Worm (Caenorhabditis elegans): ENCODE results near the gene znf-593.

The znf-593 gene

ce11 chrIII:11931960-11932359 is 13.4 kb upstream of the znf-593 start:
- TF ChIP-seq unc-62 (GFP tag; optimal IDR thresholded peaks at IDR 0.05), result no peak

- no peak for TF ChIP-seq unc-62 (GFP tag; optimal IDR thresholded peaks at IDR 0.05)
Measured at ce11 chrIII:11930899-11931298, 12.4 kb upstream of the znf-593 start.

ce11 chrIII:11923586-11923985 is 5.1 kb upstream of the znf-593 start, which contains the start of gene nft-1:
nft-1 (plus strand) TSS chrIII:11923886.
- no peak for TF ChIP-seq unc-62 (GFP tag; optimal IDR thresholded peaks at IDR 0.05)

- TF ChIP-seq unc-62 (GFP tag; optimal IDR thresholded peaks at IDR 0.05), result no peak
Measured at ce11 chrIII:11921658-11922098, 3.2 kb upstream of the znf-593 start, which contains the start of gene Y56A3A.22. Y56A3A.22 (plus strand) TSS chrIII:11921692.

ce11 chrIII:11920187-11920785 is 1.8 kb upstream of the znf-593 start, which contains the start of the genes ccf-1 and trap-4:
ccf-1 (minus strand) TSS chrIII:11920237.
trap-4 (plus strand) TSS chrIII:11920735.
- TF ChIP-seq unc-62 (GFP tag; optimal IDR thresholded peaks at IDR 0.05), result no peak

- no peak for TF ChIP-seq unc-62 (GFP tag; optimal IDR thresholded peaks at IDR 0.05)
Measured at ce11 chrIII:11917525-11917924, 994 bp downstream of the znf-593 start.

- TF ChIP-seq unc-62 (GFP tag; optimal IDR thresholded peaks at IDR 0.05), result no peak
Measured at ce11 chrIII:11917090-11917489, 1.4 kb downstream of the znf-593 start.

- TF ChIP-seq unc-62 (GFP tag; optimal IDR thresholded peaks at IDR 0.05), result no peak
Measured at ce11 chrIII:11916260-11916659, 2.3 kb downstream of the znf-593 start.

ce11 chrIII:11915666-11916065 is 2.9 kb downstream of the znf-593 start, which contains the start of the genes ndab-1 and npp-16:
ndab-1 (minus strand) TSS chrIII:11915712.
npp-16 (plus strand) TSS chrIII:11915928.
- TF ChIP-seq unc-62 (GFP tag; optimal IDR thresholded peaks at IDR 0.05), result no peak

ce11 chrIII:11914220-11914619 is 4.3 kb downstream of the znf-593 start, which contains the start of gene Y56A3A.16:
Y56A3A.16 (minus strand) TSS chrIII:11914320.
- no peak for TF ChIP-seq unc-62 (GFP tag; optimal IDR thresholded peaks at IDR 0.05)

ce11 chrIII:11909778-11910177 is 8.7 kb downstream of the znf-593 start, which contains the start of gene faah-4:
faah-4 (minus strand) TSS chrIII:11909878.
- TF ChIP-seq unc-62 (GFP tag; optimal IDR thresholded peaks at IDR 0.05), result no peak

ce11 chrIII:11908660-11909059 is 9.9 kb downstream of the znf-593 start, which contains the start of gene fbxb-24:
fbxb-24 (plus strand) TSS chrIII:11908960.
- TF ChIP-seq unc-62 (GFP tag; optimal IDR thresholded peaks at IDR 0.05), result no peak

ce11 chrIII:11907177-11907576 is 11.3 kb downstream of the znf-593 start, which contains the start of gene sdz-33:
sdz-33 (plus strand) TSS chrIII:11907477.
- no peak for TF ChIP-seq unc-62 (GFP tag; optimal IDR thresholded peaks at IDR 0.05)

- TF ChIP-seq unc-62 (GFP tag; optimal IDR thresholded peaks at IDR 0.05), result no peak
Measured at ce11 chrIII:11902782-11903181, 15.7 kb downstream of the znf-593 start.

- no peak for TF ChIP-seq unc-62 (GFP tag; optimal IDR thresholded peaks at IDR 0.05)
Measured at ce11 chrIII:11900022-11900421, 18.5 kb downstream of the znf-593 start.

ce11 chrIII:11898169-11898568 is 20.4 kb downstream of the znf-593 start, which contains the start of gene tsen-2:
tsen-2 (minus strand) TSS chrIII:11898269.
- no peak for TF ChIP-seq unc-62 (GFP tag; optimal IDR thresholded peaks at IDR 0.05)

- TF ChIP-seq unc-62 (GFP tag; optimal IDR thresholded peaks at IDR 0.05), result no peak
Measured at ce11 chrIII:11896652-11897051, 21.9 kb downstream of the znf-593 start.

Measured in whole organism, dauer.